Worm (Caenorhabditis elegans): Measurements from ENCODE around the gene fbxa-215.

ce11 chrIV:13696900-13697299 is 30.2 kb upstream of the fbxa-215 start:
- TF ChIP-seq unc-39 (tag; optimal IDR thresholded peaks at IDR 0.05): no peak
- TF ChIP-seq mdl-1 (tag; optimal IDR thresholded peaks at IDR 0.05): no peak
- TF ChIP-seq nhr-11 (tag; optimal IDR thresholded peaks at IDR 0.05): no peak
- no peak for TF ChIP-seq unc-62 (GFP tag; optimal IDR thresholded peaks at IDR 0.05)
- no peak for TF ChIP-seq ztf-11 (tag; optimal IDR thresholded peaks at IDR 0.05)
- no peak for TF ChIP-seq blmp-1 (tag; optimal IDR thresholded peaks at IDR 0.05; ENCODE audit: insufficient read depth)
